Fruit fly (Drosophila melanogaster) whole organism, adult: ENCODE measurements around the gene escl.

Experiments
- CG11617 ChIP-seq: fragments of 200-800 bp; sonication (Bioruptor generic); optimal IDR thresholded peaks from 2 replicates; lab custom pipeline; 2017; ENCODE audit warnings: mild to moderate bottlenecking, missing biosample characterization, missing genetic modification reagents, missing genetic modification characterization
- CG12768 ChIP-seq: fragments of 200-800 bp; sonication (Bioruptor generic); optimal IDR thresholded peaks from 2 replicates; lab custom pipeline; 2017; ENCODE audit warnings: missing biosample characterization, missing genetic modification characterization, mild to moderate bottlenecking, moderate library complexity, missing genetic modification reagents
- CG14711 ChIP-seq: fragments of 200-800 bp; sonication (Bioruptor generic); optimal IDR thresholded peaks from 2 replicates; lab custom pipeline; 2018; ENCODE audit warnings: missing biosample characterization, mild to moderate bottlenecking, missing genetic modification characterization, moderate library complexity
- CG1620 ChIP-seq: fragments of 200-800 bp; sonication (Bioruptor generic); optimal IDR thresholded peaks from 2 replicates; lab custom pipeline; 2016; ENCODE audit warnings: missing biosample characterization, missing genetic modification characterization
- CG33017 ChIP-seq: fragments of 200-800 bp; sonication (Bioruptor generic); optimal IDR thresholded peaks from 2 replicates; lab custom pipeline; 2018; ENCODE audit warnings: missing biosample characterization, mild to moderate bottlenecking, missing genetic modification characterization, moderate library complexity
- CG5204 ChIP-seq: fragments of 200-800 bp; sonication (Bioruptor generic); optimal IDR thresholded peaks from 2 replicates; lab custom pipeline; 2016; ENCODE audit warnings: missing biosample characterization, missing genetic modification characterization
- CG7045 ChIP-seq: fragments of 200-800 bp; sonication (Bioruptor generic); optimal IDR thresholded peaks from 2 replicates; lab custom pipeline; 2017; ENCODE audit warnings: missing biosample characterization, mild to moderate bottlenecking, missing genetic modification characterization
- CG7101 ChIP-seq: fragments of 200-800 bp; sonication (Bioruptor generic); optimal IDR thresholded peaks from 2 replicates; lab custom pipeline; 2018; ENCODE audit warnings: missing biosample characterization, mild to moderate bottlenecking, missing genetic modification characterization, moderate library complexity
- Clk ChIP-seq: fragments of 200-800 bp; sonication (Bioruptor generic); optimal IDR thresholded peaks from 2 replicates; lab custom pipeline; 2017; ENCODE audit warnings: missing biosample characterization, missing genetic modification characterization
- Crg-1 ChIP-seq: fragments of 200-800 bp; sonication (Bioruptor generic); optimal IDR thresholded peaks from 2 replicates; lab custom pipeline; 2016; ENCODE audit warnings: missing biosample characterization, missing genetic modification characterization
- Hr96 ChIP-seq: fragments of 200-800 bp; sonication (Bioruptor generic); optimal IDR thresholded peaks from 2 replicates; lab custom pipeline; 2016; ENCODE audit warnings: missing biosample characterization, missing genetic modification characterization
- Mnt ChIP-seq: fragments of 200-800 bp; sonication (Bioruptor generic); optimal IDR thresholded peaks from 2 replicates; lab custom pipeline; 2016; ENCODE audit warnings: missing biosample characterization, mild to moderate bottlenecking, missing genetic modification characterization
- bab1 ChIP-seq: fragments of 200-800 bp; sonication (Bioruptor generic); optimal IDR thresholded peaks from 3 replicates; lab custom pipeline; 2019; ENCODE audit warnings: missing biosample characterization, mild to moderate bottlenecking, missing genetic modification characterization, moderate library complexity
- cic ChIP-seq: fragments of 200-800 bp; sonication (Bioruptor generic); optimal IDR thresholded peaks from 2 replicates; lab custom pipeline; 2017; ENCODE audit warnings: missing biosample characterization, mild to moderate bottlenecking, missing genetic modification characterization, moderate library complexity
- cnc ChIP-seq, 2 experiments: fragments of >200 bp; optimal IDR thresholded peaks; 2 replicates each; lab custom pipeline; 2017
- kay ChIP-seq: fragments of 200-800 bp; sonication (Bioruptor generic); peaks from one replicate; lab custom pipeline; 2016; ENCODE audit warnings: missing biosample characterization, missing genetic modification characterization, borderline replicate concordance
- ovo ChIP-seq: fragments of 200-800 bp; sonication (Bioruptor generic); optimal IDR thresholded peaks from 2 replicates; lab custom pipeline; 2016; ENCODE audit warnings: missing biosample characterization, missing genetic modification characterization
- pad ChIP-seq: fragments of 200-800 bp; sonication (Bioruptor generic); optimal IDR thresholded peaks from 3 replicates; lab custom pipeline; 2017; ENCODE audit warnings: missing biosample characterization, missing genetic modification characterization, mild to moderate bottlenecking, moderate library complexity, missing genetic modification reagents
- tj ChIP-seq: fragments of 200-800 bp; sonication (Bioruptor generic); optimal IDR thresholded peaks from 3 replicates; lab custom pipeline; 2017; ENCODE audit warnings: missing biosample characterization, mild to moderate bottlenecking, missing genetic modification characterization, moderate library complexity
- toe ChIP-seq: fragments of 200-800 bp; sonication (Bioruptor generic); optimal IDR thresholded peaks from 2 replicates; lab custom pipeline; 2016; ENCODE audit warnings: missing biosample characterization, missing genetic modification characterization

The escl gene

dm6 chr2L:12024104-12024503, 33.4 kb downstream of the escl start:
- TF ChIP-seq Crg-1 (GFP tag; lab: Kevin White, UChicago): no peak

dm6 chr2L:12025505-12025904, 34.8 kb downstream of the escl start:
- TF ChIP-seq CG11617 (no peak), CG12768 (GFP tag; lab: Kevin White, UChicago) (peak; percentile 6), CG14711 (tag; lab: Kevin White, UChicago) (no peak), kay (GFP tag; lab: Kevin White, UChicago) (peak; percentile 49), ovo (GFP tag; lab: Kevin White, UChicago) (peak; percentile 12), pad (GFP tag; lab: Kevin White, UChicago) (no peak), Crg-1 (GFP tag; lab: Kevin White, UChicago) (no peak), CG7101 (no peak), bab1 (GFP tag; lab: Kevin White, UChicago) (no peak), tj (GFP tag; lab: Kevin White, UChicago) (no peak)

dm6 chr2L:12026458-12027431, 36.0 kb downstream of the escl start:
- peak; percentile 3 for TF ChIP-seq cic (GFP tag; lab: Kevin White, UChicago)
- no peak for TF ChIP-seq Mnt (GFP tag; lab: Kevin White, UChicago)
- TF ChIP-seq Hr96 (GFP tag; lab: Kevin White, UChicago): no peak
- TF ChIP-seq CG7045: no peak
- no peak for TF ChIP-seq Crg-1 (GFP tag; lab: Kevin White, UChicago)
- TF ChIP-seq CG33017: no peak
- TF ChIP-seq CG5204 (GFP tag; lab: Kevin White, UChicago): peak; percentile 39
- peak; percentile 46 for TF ChIP-seq CG11617
- TF ChIP-seq CG7101: no peak

dm6 chr2L:12027435-12027834, 36.7 kb downstream of the escl start, which contains the start of gene dmGlut:
Gene dmGlut (plus strand): TSS chr2L:12027438.
- TF ChIP-seq pad (GFP tag; lab: Kevin White, UChicago) (peak; percentile 93), CG14711 (tag; lab: Kevin White, UChicago) (no peak), CG5204 (GFP tag; lab: Kevin White, UChicago) (no peak), ovo (GFP tag; lab: Kevin White, UChicago) (no peak)

- TF ChIP-seq Mnt (GFP tag; lab: Kevin White, UChicago) (no peak), CG11617 (no peak), CG5204 (GFP tag; lab: Kevin White, UChicago) (no peak), CG7045 (no peak), Crg-1 (GFP tag; lab: Kevin White, UChicago) (no peak), CG14711 (tag; lab: Kevin White, UChicago) (no peak), kay (GFP tag; lab: Kevin White, UChicago) (no peak), bab1 (GFP tag; lab: Kevin White, UChicago) (no peak), Hr96 (GFP tag; lab: Kevin White, UChicago) (no peak), cic (GFP tag; lab: Kevin White, UChicago) (no peak), cnc (optimal IDR thresholded peaks at IDR 0.05; lab: Kevin White, UChicago) (no peak), Clk (GFP tag; lab: Kevin White, UChicago) (no peak), CG12768 (GFP tag; lab: Kevin White, UChicago) (no peak), CG33017 (no peak), toe (GFP tag; lab: Kevin White, UChicago) (no peak), tj (GFP tag; lab: Kevin White, UChicago) (no peak)
Measured at dm6 chr2L:12028102-12028501, 37.4 kb downstream of the escl start.

dm6 chr2L:12028808-12029207, 38.1 kb downstream of the escl start:
- TF ChIP-seq CG5204 (GFP tag; lab: Kevin White, UChicago) (no peak), Hr96 (GFP tag; lab: Kevin White, UChicago) (no peak), CG12768 (GFP tag; lab: Kevin White, UChicago) (no peak), CG7045 (no peak), CG33017 (no peak), CG14711 (tag; lab: Kevin White, UChicago) (no peak), CG1620 (GFP tag; lab: Kevin White, UChicago) (no peak), cic (GFP tag; lab: Kevin White, UChicago) (no peak), cnc (optimal IDR thresholded peaks at IDR 0.05; lab: Kevin White, UChicago) (no peak), kay (GFP tag; lab: Kevin White, UChicago) (no peak), ovo (GFP tag; lab: Kevin White, UChicago) (no peak), pad (GFP tag; lab: Kevin White, UChicago) (no peak), Crg-1 (GFP tag; lab: Kevin White, UChicago) (no peak), Mnt (GFP tag; lab: Kevin White, UChicago) (no peak), tj (GFP tag; lab: Kevin White, UChicago) (no peak), bab1 (GFP tag; lab: Kevin White, UChicago) (no peak), Clk (GFP tag; lab: Kevin White, UChicago) (no peak), CG7101 (no peak), CG11617 (no peak), toe (GFP tag; lab: Kevin White, UChicago) (no peak)
